Fruit fly (Drosophila melanogaster): Measurements from ENCODE around the gene spen.
A peak's percentile ranks its signal among the peaks of the same experiment; 100 is the strongest.

The spen gene

dm6 chr2L:225386-225682 lies 66.5 kb downstream of the spen start:
- TF ChIP-seq Sin3A (optimal IDR thresholded peaks at IDR 0.05) (no peak), insv (optimal IDR thresholded peaks at IDR 0.05) (no peak), ttk (optimal IDR thresholded peaks at IDR 0.05) (no peak), psq (optimal IDR thresholded peaks at IDR 0.05) (no peak), Myc (optimal IDR thresholded peaks at IDR 0.05) (no peak), h (optimal IDR thresholded peaks at IDR 0.05) (no peak)

- TF ChIP-seq insv (optimal IDR thresholded peaks at IDR 0.05): no peak
- TF ChIP-seq h (optimal IDR thresholded peaks at IDR 0.05): no peak
- no peak for TF ChIP-seq Sin3A (optimal IDR thresholded peaks at IDR 0.05)
- no peak for TF ChIP-seq Myc (optimal IDR thresholded peaks at IDR 0.05)
- no peak for TF ChIP-seq psq (optimal IDR thresholded peaks at IDR 0.05)
- no peak for TF ChIP-seq ttk (optimal IDR thresholded peaks at IDR 0.05)
Measured at dm6 chr2L:228246-228645, 69.4 kb downstream of the spen start.

- TF ChIP-seq Sin3A (optimal IDR thresholded peaks at IDR 0.05) (no peak), h (optimal IDR thresholded peaks at IDR 0.05) (no peak), psq (optimal IDR thresholded peaks at IDR 0.05) (no peak), ttk (optimal IDR thresholded peaks at IDR 0.05) (no peak), Myc (optimal IDR thresholded peaks at IDR 0.05) (no peak), insv (optimal IDR thresholded peaks at IDR 0.05) (no peak)
Measured at dm6 chr2L:232187-232586, 73.4 kb downstream of the spen start, which contains the start of gene CG13693. Gene CG13693, plus strand, starts transcription at chr2L:232487.

dm6 chr2L:240176-240769 lies 81.4 kb downstream of the spen start:
- TF ChIP-seq insv (optimal IDR thresholded peaks at IDR 0.05) (no peak), h (optimal IDR thresholded peaks at IDR 0.05) (no peak), psq (optimal IDR thresholded peaks at IDR 0.05) (no peak), ttk (optimal IDR thresholded peaks at IDR 0.05) (no peak), Sin3A (optimal IDR thresholded peaks at IDR 0.05) (no peak), Myc (optimal IDR thresholded peaks at IDR 0.05) (no peak)

dm6 chr2L:241415-241814 lies 82.6 kb downstream of the spen start:
- TF ChIP-seq Myc (optimal IDR thresholded peaks at IDR 0.05) (no peak), insv (optimal IDR thresholded peaks at IDR 0.05) (no peak), ttk (optimal IDR thresholded peaks at IDR 0.05) (no peak), Sin3A (optimal IDR thresholded peaks at IDR 0.05) (no peak), h (optimal IDR thresholded peaks at IDR 0.05) (no peak), psq (optimal IDR thresholded peaks at IDR 0.05) (no peak)

dm6 chr2L:243123-243522 lies 84.3 kb downstream of the spen start:
- TF ChIP-seq ttk (optimal IDR thresholded peaks at IDR 0.05) (no peak), psq (optimal IDR thresholded peaks at IDR 0.05) (no peak), Myc (optimal IDR thresholded peaks at IDR 0.05) (no peak), insv (optimal IDR thresholded peaks at IDR 0.05) (no peak), Sin3A (optimal IDR thresholded peaks at IDR 0.05) (no peak), h (optimal IDR thresholded peaks at IDR 0.05) (no peak)

dm6 chr2L:243819-244218 lies 85.0 kb downstream of the spen start:
- no peak for TF ChIP-seq psq (optimal IDR thresholded peaks at IDR 0.05)
- no peak for TF ChIP-seq h (optimal IDR thresholded peaks at IDR 0.05)
- TF ChIP-seq Myc (optimal IDR thresholded peaks at IDR 0.05): no peak

- TF ChIP-seq Myc (optimal IDR thresholded peaks at IDR 0.05) (no peak), h (optimal IDR thresholded peaks at IDR 0.05) (no peak), Sin3A (optimal IDR thresholded peaks at IDR 0.05) (no peak), insv (optimal IDR thresholded peaks at IDR 0.05) (no peak), ttk (optimal IDR thresholded peaks at IDR 0.05) (no peak), psq (optimal IDR thresholded peaks at IDR 0.05) (no peak)
Measured at dm6 chr2L:244559-244958, 85.7 kb downstream of the spen start.

- TF ChIP-seq psq (optimal IDR thresholded peaks at IDR 0.05): peak; percentile 80
- no peak for TF ChIP-seq insv (optimal IDR thresholded peaks at IDR 0.05)
- TF ChIP-seq Myc (optimal IDR thresholded peaks at IDR 0.05): no peak
Measured at dm6 chr2L:246656-247340, 88.0 kb downstream of the spen start.

dm6 chr2L:247432-247831 lies 88.6 kb downstream of the spen start:
- TF ChIP-seq ttk (optimal IDR thresholded peaks at IDR 0.05) (no peak), psq (optimal IDR thresholded peaks at IDR 0.05) (no peak), h (optimal IDR thresholded peaks at IDR 0.05) (no peak)

- TF ChIP-seq h (optimal IDR thresholded peaks at IDR 0.05) (no peak), Myc (optimal IDR thresholded peaks at IDR 0.05) (no peak), insv (optimal IDR thresholded peaks at IDR 0.05) (no peak)
Measured at dm6 chr2L:247845-248473, 89.1 kb downstream of the spen start.

dm6 chr2L:248592-248991 lies 89.8 kb downstream of the spen start:
- TF ChIP-seq psq (optimal IDR thresholded peaks at IDR 0.05) (peak; percentile 13), Sin3A (optimal IDR thresholded peaks at IDR 0.05) (no peak), ttk (optimal IDR thresholded peaks at IDR 0.05) (no peak)
